Worm (Caenorhabditis elegans): ENCODE measurements around the gene rps-0.
A peak's percentile ranks its signal among the peaks of the same experiment; 100 is the strongest.

rps-0 gene

DNA sequence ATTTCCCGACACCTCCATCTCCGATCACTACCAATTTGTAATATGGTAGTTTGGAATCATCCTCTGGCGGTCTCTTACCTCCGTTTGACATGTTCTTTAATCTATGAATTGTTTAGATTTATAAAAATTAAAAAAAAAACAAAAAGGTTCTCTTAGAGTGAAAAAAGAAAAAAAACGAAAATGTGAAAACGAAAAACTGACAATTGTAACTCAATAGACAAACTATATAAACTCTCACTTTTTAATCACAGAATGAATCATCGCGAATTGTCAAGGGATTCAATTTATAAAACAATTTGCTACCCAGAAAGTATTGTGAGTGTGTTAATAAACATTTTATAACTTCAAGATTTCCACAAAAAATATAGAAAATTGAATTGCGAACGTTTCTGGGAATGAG is 13.9 kb downstream of the rps-0 start, which contains the start of gene ras-2:
TSS of gene ras-2 (minus strand) at position 101 of the 400 bp plus-strand sequence.
- TF ChIP-seq hmg-11 (tag; optimal IDR thresholded peaks at IDR 0.05) (no peak), nhr-237 (tag; optimal IDR thresholded peaks at IDR 0.05) (no peak), skn-1 (tag; optimal IDR thresholded peaks at IDR 0.05) (no peak), lin-39 (tag; optimal IDR thresholded peaks at IDR 0.05) (no peak), nhr-25 (tag; optimal IDR thresholded peaks at IDR 0.05) (no peak), ceh-16 (tag; optimal IDR thresholded peaks at IDR 0.05) (no peak), zag-1 (tag; optimal IDR thresholded peaks at IDR 0.05) (no peak), mdl-1 (tag; optimal IDR thresholded peaks at IDR 0.05) (no peak), mml-1 (tag; optimal IDR thresholded peaks at IDR 0.05) (no peak)

DNA sequence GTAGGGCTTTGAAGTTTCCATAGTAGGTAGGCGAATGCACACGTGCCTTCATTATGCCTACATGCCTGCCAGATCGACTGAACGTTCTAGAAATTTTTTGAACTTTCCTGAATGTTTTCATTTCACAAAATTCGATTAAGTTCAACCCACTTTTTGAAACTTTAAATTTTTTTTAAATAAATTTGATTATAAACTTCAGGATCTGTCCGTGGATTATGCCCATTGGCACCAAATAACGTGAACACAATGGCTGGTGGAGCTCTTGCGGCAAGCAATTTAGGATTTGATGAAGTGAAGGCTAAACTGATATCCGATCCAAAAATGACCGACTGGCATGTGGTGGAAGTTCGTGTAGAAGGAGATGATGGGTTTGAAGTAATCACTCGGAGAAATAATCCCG is 18.4 kb downstream of the rps-0 start, which contains the start of gene F17C8.7:
TSS of gene F17C8.7 (plus strand) at position 301 of the 400 bp plus-strand sequence.
- no peak for TF ChIP-seq ceh-28 (tag; optimal IDR thresholded peaks at IDR 0.05)
- no peak for TF ChIP-seq lin-39 (tag; optimal IDR thresholded peaks at IDR 0.05)
- TF ChIP-seq elt-2 (tag; optimal IDR thresholded peaks at IDR 0.05), result no peak
- no peak for TF ChIP-seq nhr-23 (tag; optimal IDR thresholded peaks at IDR 0.05)

- TF ChIP-seq ama-1 (optimal IDR thresholded peaks at IDR 0.05) (no peak), ztf-11 (tag; optimal IDR thresholded peaks at IDR 0.05) (no peak), unc-39 (tag; optimal IDR thresholded peaks at IDR 0.05) (no peak), lin-15B (tag; optimal IDR thresholded peaks at IDR 0.05) (no peak), pha-4 (tag; optimal IDR thresholded peaks at IDR 0.05) (no peak), fos-1 (tag; optimal IDR thresholded peaks at IDR 0.05) (no peak), elt-2 (tag; optimal IDR thresholded peaks at IDR 0.05) (no peak), aly-2 (tag; optimal IDR thresholded peaks at IDR 0.05) (no peak), nhr-43 (tag; optimal IDR thresholded peaks at IDR 0.05; ENCODE audit: poor library complexity, severe bottlenecking) (no peak), skn-1 (tag; optimal IDR thresholded peaks at IDR 0.05) (no peak), ceh-16 (tag; optimal IDR thresholded peaks at IDR 0.05) (no peak), R02D3.7 (tag; optimal IDR thresholded peaks at IDR 0.05) (no peak), nhr-77 (tag; optimal IDR thresholded peaks at IDR 0.05) (no peak), ZK546.5 (tag; optimal IDR thresholded peaks at IDR 0.05) (no peak), ceh-82 (tag; optimal IDR thresholded peaks at IDR 0.05) (no peak), ceh-9 (tag; optimal IDR thresholded peaks at IDR 0.05) (no peak), nhr-76 (tag; optimal IDR thresholded peaks at IDR 0.05) (no peak), sea-2 (GFP tag; optimal IDR thresholded peaks at IDR 0.05) (no peak), jun-1 (tag; optimal IDR thresholded peaks at IDR 0.05) (no peak)
These were observed 19.8 kb downstream of the rps-0 start, which contains the start of gene F17C8.9 for ce11 chrIII:4734056-4734455. Gene F17C8.9, plus strand, starts transcription at chrIII:4734356.

DNA sequence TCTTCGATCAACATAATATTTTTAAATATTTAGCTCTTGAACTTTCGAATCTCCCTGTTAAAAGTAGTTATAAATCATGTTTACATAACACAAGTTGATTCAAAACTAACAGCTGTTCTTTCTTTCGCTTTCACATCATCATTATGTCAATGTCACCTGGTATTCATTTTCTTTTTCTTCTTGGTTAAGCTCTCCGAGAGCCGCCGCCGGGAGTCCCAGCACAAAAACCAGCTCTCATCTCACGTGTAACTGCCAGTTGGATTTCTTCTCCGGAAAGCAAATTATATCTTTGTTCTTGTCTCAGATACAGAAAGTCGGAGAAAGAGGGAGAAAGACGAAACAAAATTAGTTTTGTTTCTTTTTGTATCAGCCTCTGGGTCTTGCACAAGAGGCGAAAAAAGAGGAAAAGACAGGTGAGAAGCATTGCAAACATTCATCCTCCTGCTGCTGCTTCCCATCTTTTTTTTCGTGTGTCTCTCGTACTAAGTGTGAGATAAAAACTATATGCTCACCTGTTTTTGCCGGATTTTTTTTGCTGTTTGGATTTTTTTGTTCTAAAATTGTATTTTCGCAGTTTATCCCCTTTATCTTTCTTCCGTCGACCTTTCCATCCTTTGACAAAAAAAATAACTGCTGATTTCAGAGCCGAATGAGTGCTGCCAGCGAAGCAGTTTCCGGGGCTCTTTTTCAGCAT is 22.4 kb downstream of the rps-0 start, which contains the start of gene F17C8.3:
TSS of gene F17C8.3 (plus strand) at position 644 of the 694 bp plus-strand sequence.
- TF ChIP-seq egl-5 (tag; optimal IDR thresholded peaks at IDR 0.05) (no peak), elt-2 (tag; optimal IDR thresholded peaks at IDR 0.05) (no peak), mdl-1 (tag; optimal IDR thresholded peaks at IDR 0.05) (peak; percentile 10), nfya-1 (tag; optimal IDR thresholded peaks at IDR 0.05; ENCODE audit: insufficient read depth) (peak; percentile 48)

DNA sequence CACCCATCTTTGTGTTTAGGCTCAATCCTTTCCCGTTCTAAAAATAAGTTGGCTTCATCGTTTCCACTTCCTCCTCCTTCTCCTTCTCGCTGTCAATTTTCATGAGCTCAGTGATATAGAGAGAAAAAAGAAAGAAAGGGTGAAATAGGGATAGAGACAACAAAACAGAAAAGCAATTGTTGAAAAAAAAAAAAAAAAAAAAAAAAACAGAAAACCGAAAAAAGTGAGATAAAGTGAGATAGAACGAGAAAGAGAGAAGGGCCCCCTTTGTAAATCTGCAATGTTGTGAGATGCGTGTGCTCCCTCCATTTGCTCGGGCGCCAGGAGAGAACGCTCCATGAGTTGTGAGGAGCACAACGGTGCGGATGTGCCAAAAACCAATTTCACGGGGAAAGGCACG is 29.9 kb downstream of the rps-0 start:
- TF ChIP-seq lin-39 (tag; optimal IDR thresholded peaks at IDR 0.05), result peak; percentile 6
- no peak for TF ChIP-seq lsy-12 (tag; optimal IDR thresholded peaks at IDR 0.05)
- TF ChIP-seq fkh-10 (GFP tag; optimal IDR thresholded peaks at IDR 0.05), result peak; percentile 24
- peak; percentile 33 for TF ChIP-seq egl-5 (tag; optimal IDR thresholded peaks at IDR 0.05)
- TF ChIP-seq jun-1 (tag; optimal IDR thresholded peaks at IDR 0.05), result no peak
- peak; percentile 50 for TF ChIP-seq nfya-1 (tag; optimal IDR thresholded peaks at IDR 0.05; ENCODE audit: insufficient read depth)

- TF ChIP-seq lin-15B (tag; optimal IDR thresholded peaks at IDR 0.05) (peak; percentile 79), fkh-2 (tag; optimal IDR thresholded peaks at IDR 0.05) (no peak), nhr-43 (tag; optimal IDR thresholded peaks at IDR 0.05; ENCODE audit: poor library complexity, severe bottlenecking) (no peak), fkh-10 (GFP tag; optimal IDR thresholded peaks at IDR 0.05) (peak; percentile 23), ceh-9 (tag; optimal IDR thresholded peaks at IDR 0.05) (no peak), nhr-76 (tag; optimal IDR thresholded peaks at IDR 0.05) (no peak), aly-2 (tag; optimal IDR thresholded peaks at IDR 0.05) (no peak), egl-5 (tag; optimal IDR thresholded peaks at IDR 0.05) (peak; percentile 91), unc-62 (GFP tag; optimal IDR thresholded peaks at IDR 0.05) (peak; percentile 7), nhr-23 (tag; optimal IDR thresholded peaks at IDR 0.05) (peak; percentile 48), nhr-11 (tag; optimal IDR thresholded peaks at IDR 0.05) (peak; percentile 59), ama-1 (optimal IDR thresholded peaks at IDR 0.05) (no peak), snpc-4 (tag; optimal IDR thresholded peaks at IDR 0.05) (peak; percentile 51), nfya-1 (tag; optimal IDR thresholded peaks at IDR 0.05; ENCODE audit: insufficient read depth) (peak; percentile 93), mdl-1 (tag; optimal IDR thresholded peaks at IDR 0.05) (no peak), tbx-2 (tag; optimal IDR thresholded peaks at IDR 0.05) (peak; percentile 21), nhr-67 (tag; optimal IDR thresholded peaks at IDR 0.05) (no peak), ceh-28 (tag; optimal IDR thresholded peaks at IDR 0.05) (peak; percentile 1), R02D3.7 (tag; optimal IDR thresholded peaks at IDR 0.05) (peak; percentile 8), daf-12 (tag; optimal IDR thresholded peaks at IDR 0.05) (no peak), hmg-11 (tag; optimal IDR thresholded peaks at IDR 0.05) (peak; percentile 93), pha-4 (tag; optimal IDR thresholded peaks at IDR 0.05) (peak; percentile 78), lin-39 (tag; optimal IDR thresholded peaks at IDR 0.05) (peak; percentile 91), nhr-77 (tag; optimal IDR thresholded peaks at IDR 0.05) (no peak)
These were observed 32.1 kb downstream of the rps-0 start, which contains the start of gene acy-1 for ce11 chrIII:4721750-4722149. Gene acy-1, plus strand, starts transcription at chrIII:4722095.
